Fruit fly (Drosophila melanogaster) Kc167 (cell line): ENCODE measurements around the gene CrebA.

Source experiments
- Myc ChIP-seq: fragments of >200 bp; optimal IDR thresholded peaks from 2 replicates; lab custom pipeline; 2017; ENCODE audit warnings: missing external identifiers
- Sin3A ChIP-seq: fragments of >200 bp; optimal IDR thresholded peaks from 2 replicates; lab custom pipeline; 2018; ENCODE audit warnings: missing external identifiers
- h ChIP-seq: fragments of >200 bp; optimal IDR thresholded peaks from 3 replicates; lab custom pipeline; 2018; ENCODE audit warnings: missing external identifiers
- insv ChIP-seq: fragments of >200 bp; optimal IDR thresholded peaks from 3 replicates; lab custom pipeline; 2018; ENCODE audit warnings: missing external identifiers
- psq ChIP-seq: fragments of >200 bp; optimal IDR thresholded peaks from 2 replicates; lab custom pipeline; 2017; ENCODE audit warnings: missing external identifiers
- ttk ChIP-seq: sonication (Bioruptor generic); optimal IDR thresholded peaks from 2 replicates; lab custom pipeline; 2017; ENCODE audit warnings: missing external identifiers

- TF ChIP-seq Myc (no peak), psq (no peak), Sin3A (lab: Kevin White, UChicago) (no peak), h (lab: Kevin White, UChicago) (no peak), insv (lab: Kevin White, UChicago) (no peak), ttk (no peak)
These were observed 25.8 kb upstream of the CrebA start, which contains the start of the genes gdl and gdl-ORF39 for dm6 chr3L:15509398-15509797.
